Fruit fly (Drosophila melanogaster) whole organism, wandering third instar larva: ENCODE measurements around the gene CG44098.
A peak's percentile ranks its signal among the peaks of the same experiment; 100 is the strongest.

ENCODE experiments used
- Abd-B ChIP-seq: fragments of >200 bp; optimal IDR thresholded peaks from 2 replicates; lab custom pipeline; 2017; ENCODE audit warnings: missing biosample characterization, missing genetic modification characterization
- CG32264 ChIP-seq: fragments of 200-800 bp; sonication (Bioruptor generic); optimal IDR thresholded peaks from 2 replicates; lab custom pipeline; 2016; ENCODE audit warnings: missing biosample characterization, missing genetic modification characterization
- CG9705 ChIP-seq: fragments of 200-800 bp; sonication (Bioruptor generic); optimal IDR thresholded peaks from 2 replicates; lab custom pipeline; 2018; ENCODE audit warnings: missing biosample characterization, mild to moderate bottlenecking, missing genetic modification characterization
- CrebA ChIP-seq: fragments of 200-800 bp; sonication (Bioruptor generic); optimal IDR thresholded peaks from 2 replicates; lab custom pipeline; 2016; ENCODE audit warnings: missing biosample characterization, mild to moderate bottlenecking, missing genetic modification characterization, borderline replicate concordance
- Dfd ChIP-seq: fragments of >200 bp; optimal IDR thresholded peaks from 2 replicates; lab custom pipeline; 2017; ENCODE audit warnings: missing biosample characterization, missing genetic modification characterization
- Dif ChIP-seq: fragments of 200-275, 200-300 bp; sonication (Bioruptor generic); optimal IDR thresholded peaks from 2 replicates; lab custom pipeline; 2018; ENCODE audit warnings: missing biosample characterization, missing genetic modification characterization; ENCODE audit not compliant: partially characterized antibody
- GATAd ChIP-seq: sonication (Bioruptor generic); optimal IDR thresholded peaks from 2 replicates; lab custom pipeline; 2016; ENCODE audit warnings: missing biosample characterization, missing genetic modification characterization
- HLH106 ChIP-seq: fragments of 200-800 bp; optimal IDR thresholded peaks from 3 replicates; lab custom pipeline; 2019; ENCODE audit warnings: missing biosample characterization, mild to moderate bottlenecking, missing genetic modification characterization, moderate library complexity
- Hnf4 ChIP-seq: fragments of 200-800 bp; sonication (Bioruptor generic); optimal IDR thresholded peaks from 2 replicates; lab custom pipeline; 2016; ENCODE audit warnings: missing biosample characterization, mild to moderate bottlenecking, missing genetic modification characterization
- Hr78 ChIP-seq: fragments of >200 bp; optimal IDR thresholded peaks from 2 replicates; lab custom pipeline; 2017; ENCODE audit warnings: missing biosample characterization, missing genetic modification characterization
- Hr83 ChIP-seq: fragments of 200-300 bp; sonication (Bioruptor generic); optimal IDR thresholded peaks from 2 replicates; lab custom pipeline; 2016; ENCODE audit warnings: missing biosample characterization, mild to moderate bottlenecking, missing genetic modification characterization, moderate library complexity; ENCODE audit not compliant: poor library complexity, severe bottlenecking
- Jra ChIP-seq: sonication (Bioruptor generic); optimal IDR thresholded peaks from 2 replicates; lab custom pipeline; 2016; ENCODE audit warnings: missing biosample characterization, missing genetic modification characterization
- Mio ChIP-seq: sonication (Bioruptor generic); optimal IDR thresholded peaks from 2 replicates; lab custom pipeline; 2016; ENCODE audit warnings: missing biosample characterization, missing genetic modification characterization
- Myc ChIP-seq: fragments of >200 bp; optimal IDR thresholded peaks from 2 replicates; lab custom pipeline; 2017
- N ChIP-seq: fragments of >200 bp; optimal IDR thresholded peaks from 2 replicates; lab custom pipeline; 2018; ENCODE audit warnings: missing biosample characterization, missing external identifiers, missing genetic modification characterization
- OdsH ChIP-seq: fragments of 200-800 bp; sonication (Bioruptor generic); optimal IDR thresholded peaks from 2 replicates; lab custom pipeline; 2016; ENCODE audit warnings: missing biosample characterization, mild to moderate bottlenecking, missing genetic modification characterization
- Rel ChIP-seq, 2 experiments: fragments of 200-800 bp; sonication (Bioruptor generic) in 1 of 2; optimal IDR thresholded peaks; 2 replicates in 1 of 2; 3 replicates in 1 of 2; lab custom pipeline; 2016 to 2019; ENCODE audit warnings: mild to moderate bottlenecking in 2 of 2, missing biosample characterization in 2 of 2, missing genetic modification characterization in 2 of 2, moderate library complexity in 1 of 2
- Sp1 ChIP-seq: fragments of 200-800 bp; sonication (Bioruptor generic); optimal IDR thresholded peaks from 3 replicates; lab custom pipeline; 2019; ENCODE audit warnings: missing biosample characterization, mild to moderate bottlenecking, missing genetic modification characterization, moderate library complexity
- Vsx2 ChIP-seq: fragments of 200-300, 225-300 bp; sonication (Bioruptor generic); optimal IDR thresholded peaks from 2 replicates; lab custom pipeline; 2018; ENCODE audit warnings: missing biosample characterization, missing genetic modification characterization; ENCODE audit not compliant: partially characterized antibody
- br ChIP-seq: fragments of 200-800 bp; sonication (Bioruptor generic); optimal IDR thresholded peaks from 2 replicates; lab custom pipeline; 2016; ENCODE audit warnings: missing biosample characterization, missing genetic modification characterization
- dl ChIP-seq, 2 experiments: fragments of 175-275, 200-275 bp in 1 of 2; fragments of 200-275 bp in 1 of 2; sonication (Bioruptor generic); optimal IDR thresholded peaks; lab custom pipeline; 2018; ENCODE audit warnings: mild to moderate bottlenecking in 2 of 2, missing biosample characterization in 2 of 2, missing genetic modification characterization in 2 of 2, moderate library complexity in 2 of 2; ENCODE audit not compliant: partially characterized antibody in 2 of 2, insufficient read depth in 1 of 2
- dmrt93B ChIP-seq: fragments of 200-800 bp; sonication (Bioruptor generic); optimal IDR thresholded peaks from 2 replicates; lab custom pipeline; 2018; ENCODE audit warnings: missing biosample characterization, mild to moderate bottlenecking, missing genetic modification characterization
- dsf ChIP-seq: sonication (Bioruptor generic); optimal IDR thresholded peaks from 2 replicates; lab custom pipeline; 2016; ENCODE audit warnings: missing biosample characterization, missing genetic modification characterization, borderline replicate concordance
- ey ChIP-seq: fragments of 200-800 bp; sonication (Bioruptor generic); optimal IDR thresholded peaks from 2 replicates; lab custom pipeline; 2016; ENCODE audit warnings: missing biosample characterization, missing genetic modification characterization
- foxo ChIP-seq, 2 experiments: fragments of 200-800 bp; sonication (Bioruptor generic); optimal IDR thresholded peaks; 2 replicates in 1 of 2; 3 replicates in 1 of 2; lab custom pipeline; 2016 to 2017; ENCODE audit warnings: missing biosample characterization in 2 of 2, missing genetic modification characterization in 2 of 2
- fru ChIP-seq: fragments of 200-800 bp; sonication (Bioruptor generic); optimal IDR thresholded peaks from 3 replicates; lab custom pipeline; 2016; ENCODE audit warnings: missing biosample characterization, mild to moderate bottlenecking, missing genetic modification characterization
- h ChIP-seq: fragments of 200-800 bp; sonication (Bioruptor generic); optimal IDR thresholded peaks from 3 replicates; lab custom pipeline; 2016; ENCODE audit warnings: missing biosample characterization, mild to moderate bottlenecking, missing genetic modification characterization
- jim ChIP-seq: fragments of 175-275, 200-325 bp; sonication (Bioruptor generic); optimal IDR thresholded peaks from 2 replicates; lab custom pipeline; 2016; ENCODE audit warnings: missing biosample characterization, mild to moderate bottlenecking, missing genetic modification characterization
- lola ChIP-seq: fragments of >200 bp; optimal IDR thresholded peaks from 2 replicates; lab custom pipeline; 2017; ENCODE audit warnings: missing biosample characterization, missing genetic modification characterization
- pan ChIP-seq: fragments of >200 bp; optimal IDR thresholded peaks from 2 replicates; lab custom pipeline; 2017
- psq ChIP-seq: fragments of 200-800 bp; sonication (Bioruptor generic); optimal IDR thresholded peaks from 3 replicates; lab custom pipeline; 2017; ENCODE audit warnings: missing biosample characterization, mild to moderate bottlenecking, missing genetic modification characterization, moderate library complexity
- rgr ChIP-seq: fragments of 200-800 bp; sonication (Bioruptor generic); optimal IDR thresholded peaks from 3 replicates; lab custom pipeline; 2016; ENCODE audit warnings: missing biosample characterization, mild to moderate bottlenecking, missing genetic modification characterization
- sage ChIP-seq: fragments of 200-800 bp; sonication (Bioruptor generic); optimal IDR thresholded peaks from 2 replicates; lab custom pipeline; 2016; ENCODE audit warnings: missing biosample characterization, mild to moderate bottlenecking, missing genetic modification characterization
- sv ChIP-seq: fragments of 200-800 bp; sonication (Bioruptor generic); optimal IDR thresholded peaks from 3 replicates; lab custom pipeline; 2016; ENCODE audit warnings: missing biosample characterization, missing genetic modification characterization
- tai ChIP-seq: sonication (Bioruptor generic); optimal IDR thresholded peaks from 2 replicates; lab custom pipeline; 2016; ENCODE audit warnings: missing biosample characterization, missing genetic modification characterization
- usp ChIP-seq: fragments of >200 bp; optimal IDR thresholded peaks from 2 replicates; lab custom pipeline; 2017; ENCODE audit warnings: missing biosample characterization, missing genetic modification characterization
- woc ChIP-seq: sonication (Bioruptor generic); optimal IDR thresholded peaks from 2 replicates; lab custom pipeline; 2016; ENCODE audit warnings: missing biosample characterization, mild to moderate bottlenecking, missing genetic modification characterization

Gene CG44098

DNA sequence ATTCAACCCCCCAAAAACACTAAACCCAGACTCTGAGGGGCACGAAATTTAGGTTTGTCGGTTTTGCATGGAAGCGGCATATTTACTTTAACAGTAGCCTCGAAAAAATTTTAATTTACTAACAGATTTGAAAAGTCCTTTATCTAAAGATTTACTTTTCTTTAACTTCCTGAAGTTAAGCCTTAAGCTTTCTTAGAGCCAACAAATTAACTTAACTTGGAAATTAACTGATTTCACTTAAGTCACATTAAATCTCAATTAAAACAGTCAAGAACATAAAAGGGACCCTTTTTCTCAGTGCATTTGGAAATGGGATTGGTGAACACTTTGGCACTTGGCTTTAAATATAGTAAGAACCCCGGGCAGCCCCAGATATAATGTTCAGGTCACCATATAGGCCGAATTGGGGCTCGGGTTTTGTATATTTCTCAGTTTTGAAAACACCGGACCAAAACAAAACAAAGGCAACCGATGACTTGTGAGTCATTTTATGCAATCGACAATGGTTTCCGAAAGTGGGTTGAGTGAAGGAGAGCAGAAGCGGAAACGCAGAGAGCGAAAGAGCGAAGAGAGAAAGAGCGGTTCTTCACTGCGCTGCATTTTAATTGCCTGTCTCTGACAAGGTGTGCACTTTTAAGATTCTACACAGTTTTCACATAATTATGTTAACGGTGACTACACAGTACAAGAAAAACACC is 34.4 kb downstream of the CG44098 start:
- TF ChIP-seq CG32264 (GFP tag; lab: Kevin White, UChicago): no peak
- TF ChIP-seq foxo (GFP tag; optimal IDR thresholded peaks at IDR 0.05; lab: Kevin White, UChicago): peak in 1 of 2 experiments; percentile 0
- peak; percentile 94 for TF ChIP-seq dl (GFP tag; optimal IDR thresholded peaks at IDR 0.05; lab: Kevin White, UChicago; ENCODE audit: insufficient read depth in 1 of 2, partially characterized antibody in 2 of 2)
- TF ChIP-seq CG9705 (GFP tag; lab: Kevin White, UChicago): no peak
- no peak for TF ChIP-seq N
- TF ChIP-seq CrebA: no peak
- TF ChIP-seq sv: no peak
- TF ChIP-seq lola: no peak
- TF ChIP-seq rgr: no peak
- TF ChIP-seq Hr78 (GFP tag; lab: Kevin White, UChicago): no peak
- TF ChIP-seq GATAd (GFP tag; lab: Kevin White, UChicago): no peak
- no peak for TF ChIP-seq br (GFP tag; lab: Kevin White, UChicago)
- TF ChIP-seq Dif (GFP tag; lab: Kevin White, UChicago): peak; percentile 95
- TF ChIP-seq Abd-B (GFP tag; lab: Kevin White, UChicago): no peak
- no peak for TF ChIP-seq ey (GFP tag; lab: Kevin White, UChicago)
- no peak for TF ChIP-seq Myc (lab: Kevin White, UChicago)
- no peak for TF ChIP-seq dsf
- no peak for TF ChIP-seq sage (GFP tag; lab: Kevin White, UChicago)
- peak; percentile 11 for TF ChIP-seq HLH106 (tag; lab: Kevin White, UChicago)
- TF ChIP-seq Vsx2 (GFP tag; lab: Kevin White, UChicago): peak; percentile 41
- TF ChIP-seq Mio (GFP tag; lab: Kevin White, UChicago): no peak
- peak; percentile 35 for TF ChIP-seq fru (GFP tag; lab: Kevin White, UChicago)
- TF ChIP-seq Hnf4 (GFP tag; lab: Kevin White, UChicago): no peak
- TF ChIP-seq h (GFP tag; lab: Kevin White, UChicago): no peak
- TF ChIP-seq Hr83 (GFP tag; lab: Kevin White, UChicago): no peak
- TF ChIP-seq Jra (GFP tag; lab: Kevin White, UChicago): peak; percentile 39
- TF ChIP-seq Rel (GFP tag; optimal IDR thresholded peaks at IDR 0.05; lab: Kevin White, UChicago): no peak
- no peak for TF ChIP-seq Rel (tag; optimal IDR thresholded peaks at IDR 0.05; lab: Kevin White, UChicago)

DNA sequence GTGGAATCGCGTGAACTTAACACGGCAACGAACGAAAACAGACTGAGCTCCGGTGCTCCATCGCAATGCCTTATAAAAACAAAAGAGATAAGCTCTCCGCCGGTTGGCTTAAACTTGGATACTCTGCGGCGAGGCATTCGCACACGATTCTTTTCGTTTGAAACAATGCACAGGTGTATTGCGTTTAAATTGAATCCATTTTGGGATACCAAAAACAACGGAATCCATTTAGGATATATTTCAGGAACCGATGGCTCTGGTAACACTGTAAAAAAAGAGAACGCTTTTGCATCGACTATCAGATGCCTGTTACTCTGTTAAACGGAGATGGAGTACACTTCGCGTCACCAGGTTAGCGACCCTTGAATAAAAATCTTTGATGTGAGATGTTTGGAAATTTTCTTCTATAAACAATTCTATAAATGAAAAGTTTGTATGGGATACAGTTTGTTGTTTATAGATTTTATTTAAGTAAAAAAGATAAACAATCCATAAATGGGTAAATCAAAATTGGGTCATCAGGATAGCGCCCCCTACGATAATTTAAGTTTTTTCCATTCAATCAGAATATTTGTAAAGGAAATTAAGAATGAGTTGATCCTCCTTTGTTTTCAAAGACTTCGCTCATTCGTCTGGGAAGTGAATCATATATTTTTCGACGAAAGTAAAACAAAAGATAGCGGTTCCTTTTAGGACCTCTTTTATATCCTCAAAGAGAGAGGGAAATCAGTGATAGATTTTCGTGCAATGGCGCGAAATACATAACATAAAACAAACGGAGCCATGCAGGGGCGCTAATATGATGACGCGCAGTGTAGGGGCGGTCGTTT is 41.0 kb downstream of the CG44098 start, which contains the start of gene Nep2:
Nep2 (minus strand) TSS at position 51 of the 830 bp plus-strand sequence.
- TF ChIP-seq dl (GFP tag; optimal IDR thresholded peaks at IDR 0.05; lab: Kevin White, UChicago; ENCODE audit: insufficient read depth in 1 of 2, partially characterized antibody in 2 of 2) (peak in 1 of 2 experiments; percentile 11), tai (GFP tag; lab: Kevin White, UChicago) (peak; percentile 28), jim (GFP tag; lab: Kevin White, UChicago) (no peak), CG32264 (GFP tag; lab: Kevin White, UChicago) (no peak), dmrt93B (no peak), Jra (GFP tag; lab: Kevin White, UChicago) (peak; percentile 1), Myc (lab: Kevin White, UChicago) (no peak), woc (GFP tag; lab: Kevin White, UChicago) (peak; percentile 63), fru (GFP tag; lab: Kevin White, UChicago) (peak; percentile 30), sv (no peak), ey (GFP tag; lab: Kevin White, UChicago) (peak; percentile 39), Hnf4 (GFP tag; lab: Kevin White, UChicago) (peak; percentile 17), usp (GFP tag; lab: Kevin White, UChicago) (no peak), sage (GFP tag; lab: Kevin White, UChicago) (no peak), CrebA (no peak), Sp1 (GFP tag; lab: Kevin White, UChicago) (peak; percentile 38), h (GFP tag; lab: Kevin White, UChicago) (peak; percentile 5), HLH106 (tag; lab: Kevin White, UChicago) (peak; percentile 21), Dfd (GFP tag; lab: Kevin White, UChicago) (no peak), foxo (GFP tag; optimal IDR thresholded peaks at IDR 0.05; lab: Kevin White, UChicago) (peak in 1 of 2 experiments; percentile 30), lola (no peak), OdsH (peak; percentile 14), pan (lab: Kevin White, UChicago) (no peak), GATAd (GFP tag; lab: Kevin White, UChicago) (no peak), psq (GFP tag; lab: Kevin White, UChicago) (peak; percentile 24), rgr (no peak)
